Worm (Caenorhabditis elegans): ENCODE results near the gene F09B12.3.

ce11 chrX:15069242-15069641 is 28.5 kb downstream of the F09B12.3 start, which contains the start of gene mam-6:
- TF ChIP-seq pha-4 (tag; optimal IDR thresholded peaks at IDR 0.05) (no peak), nhr-11 (tag; optimal IDR thresholded peaks at IDR 0.05) (no peak), ztf-16 (tag; optimal IDR thresholded peaks at IDR 0.05) (no peak), ceh-2 (tag; optimal IDR thresholded peaks at IDR 0.05) (no peak), elt-4 (tag; optimal IDR thresholded peaks at IDR 0.05) (no peak), rnt-1 (tag; optimal IDR thresholded peaks at IDR 0.05) (no peak), pqm-1 (tag; optimal IDR thresholded peaks at IDR 0.05) (no peak), hlh-6 (tag; optimal IDR thresholded peaks at IDR 0.05) (no peak), T23F11.4 (GFP tag; optimal IDR thresholded peaks at IDR 0.05) (no peak), hlh-30 (tag; optimal IDR thresholded peaks at IDR 0.05; ENCODE audit: insufficient read depth) (no peak), dmd-4 (tag; optimal IDR thresholded peaks at IDR 0.05; ENCODE audit: borderline replicate concordance) (no peak), che-1 (tag; optimal IDR thresholded peaks at IDR 0.05) (no peak)

Data from whole organism, late embryonic.